Fruit fly (Drosophila melanogaster): ENCODE measurements around the gene Pex12.

The Pex12 gene

dm6 chr2L:847189-847987 lies 31.6 kb downstream of the Pex12 start (continued):
- TF ChIP-seq CG11504 (tag; optimal IDR thresholded peaks at IDR 0.05) (peak; percentile 55), inv (GFP tag; IDR thresholded peaks at IDR 0.05; ENCODE audit: partially characterized antibody) (no peak), CG8388 (GFP tag; optimal IDR thresholded peaks at IDR 0.05) (peak; percentile 22), grau (tag; optimal IDR thresholded peaks at IDR 0.05) (peak; percentile 10), Hmx (GFP tag; optimal IDR thresholded peaks at IDR 0.05) (no peak), CG6654 (GFP tag; optimal IDR thresholded peaks at IDR 0.05) (peak; percentile 1), sima (GFP tag; optimal IDR thresholded peaks at IDR 0.05) (no peak), ewg (GFP tag; optimal IDR thresholded peaks at IDR 0.05) (no peak), CG12299 (tag; optimal IDR thresholded peaks at IDR 0.05) (no peak), CG11247 (GFP tag; IDR thresholded peaks at IDR 0.05) (no peak), CG12104 (GFP tag; optimal IDR thresholded peaks at IDR 0.05) (no peak), CG11696 (GFP tag; IDR thresholded peaks at IDR 0.05) (peak; percentile 62; the same call in 1 of the 2 replicates), CG1602 (GFP tag; optimal IDR thresholded peaks at IDR 0.05) (no peak), usp (GFP tag; optimal IDR thresholded peaks at IDR 0.05) (no peak), CG17361 (GFP tag; IDR thresholded peaks at IDR 0.05) (peak; percentile 68; the same call in 2 of the 3 replicates), danr (GFP tag; IDR thresholded peaks at IDR 0.05) (no peak), gcm2 (GFP tag; optimal IDR thresholded peaks at IDR 0.05) (no peak), bsh (GFP tag; optimal IDR thresholded peaks at IDR 0.05) (peak in 1 of 2 experiments; percentile 9), CG7357 (GFP tag; IDR thresholded peaks at IDR 0.05) (no peak), Ptx1 (GFP tag; IDR thresholded peaks at IDR 0.05) (0 out of 2 replicates have a peak, but pooled peaks have one; percentile 26), sc (optimal IDR thresholded peaks at IDR 0.05) (no peak), sc (GFP tag; optimal IDR thresholded peaks at IDR 0.05) (no peak), sens (GFP tag) (peak; percentile 85), dysf (GFP tag; IDR thresholded peaks at IDR 0.05) (no peak), MTF-1 (GFP tag; optimal IDR thresholded peaks at IDR 0.05; ENCODE audit: borderline replicate concordance) (no peak), E2f2 (GFP tag; IDR thresholded peaks at IDR 0.05) (no peak), CG2678 (tag; optimal IDR thresholded peaks at IDR 0.05) (peak; percentile 36), tin (GFP tag; optimal IDR thresholded peaks at IDR 0.05) (no peak), CG30431 (GFP tag; optimal IDR thresholded peaks at IDR 0.05) (no peak), Sox102F (GFP tag; optimal IDR thresholded peaks at IDR 0.05) (peak; percentile 7), dati (GFP tag; IDR thresholded peaks at IDR 0.05) (no peak), CG10267 (tag; optimal IDR thresholded peaks at IDR 0.05) (no peak), CG17359 (tag; optimal IDR thresholded peaks at IDR 0.05) (peak; percentile 8), Optix (GFP tag; IDR thresholded peaks at IDR 0.05) (no peak), CG30020 (tag; optimal IDR thresholded peaks at IDR 0.05) (no peak), abd-A (tag; optimal IDR thresholded peaks at IDR 0.05) (no peak), HmgZ (tag; optimal IDR thresholded peaks at IDR 0.05) (no peak), CG32532 (GFP tag; IDR thresholded peaks at IDR 0.05) (no peak), Asciz (GFP tag; optimal IDR thresholded peaks at IDR 0.05) (no peak), CG9876 (GFP tag; optimal IDR thresholded peaks at IDR 0.05) (no peak), CG12942 (GFP tag; optimal IDR thresholded peaks at IDR 0.05) (no peak), CG18764 (GFP tag; optimal IDR thresholded peaks at IDR 0.05) (no peak), CG13287 (GFP tag; IDR thresholded peaks at IDR 0.05; ENCODE audit: partially characterized antibody) (no peak), salm (tag; optimal IDR thresholded peaks at IDR 0.05) (no peak), Hr78 (GFP tag; optimal IDR thresholded peaks at IDR 0.05) (peak in 1 of 2 experiments; percentile 75), CG12219 (GFP tag; optimal IDR thresholded peaks at IDR 0.05) (no peak)
